Worm (Caenorhabditis elegans) whole organism, L2 larva: ENCODE data around the gene Y57A10A.29.

Experiments
- C34F6.9 ChIP-seq: fragments of 150-350 bp; optimal IDR thresholded peaks from 2 replicates; lab custom pipeline; 2014; ENCODE audit warnings: missing biosample characterization, missing genetic modification characterization
- F13H6.1 ChIP-seq: sonication (generic microtip); optimal IDR thresholded peaks from 2 replicates; lab custom pipeline; 2016; ENCODE audit warnings: missing genetic modification characterization, missing compliant biosample characterization
- alr-1 ChIP-seq: fragments of 150-350 bp; optimal IDR thresholded peaks from 2 replicates; lab custom pipeline; 2014; ENCODE audit warnings: missing biosample characterization, missing genetic modification characterization
- blmp-1 ChIP-seq: sonication (generic microtip); optimal IDR thresholded peaks from 2 replicates; lab custom pipeline; 2017; ENCODE audit warnings: missing genetic modification characterization, mild to moderate bottlenecking, missing compliant biosample characterization, antibody characterized with exemption, moderate library complexity; ENCODE audit not compliant: insufficient read depth
- ceh-16 ChIP-seq: fragments of 150-350 bp; optimal IDR thresholded peaks from 2 replicates; lab custom pipeline; 2014; ENCODE audit warnings: missing biosample characterization, missing genetic modification characterization
- crh-2 ChIP-seq: sonication (generic microtip); optimal IDR thresholded peaks from 2 replicates; lab custom pipeline; 2017; ENCODE audit warnings: missing biosample characterization, missing genetic modification characterization
- elt-1 ChIP-seq: fragments of 150-350 bp; optimal IDR thresholded peaks from 2 replicates; lab custom pipeline; 2014; ENCODE audit warnings: missing biosample characterization, missing genetic modification characterization
- elt-3 ChIP-seq: sonication (generic microtip); optimal IDR thresholded peaks from 2 replicates; lab custom pipeline; 2017; ENCODE audit warnings: missing biosample characterization, missing genetic modification characterization
- fos-1 ChIP-seq: fragments of 150-350 bp; optimal IDR thresholded peaks from 2 replicates; lab custom pipeline; 2014; ENCODE audit warnings: missing biosample characterization, missing genetic modification characterization
- gmeb-1 ChIP-seq: fragments of 150-350 bp; optimal IDR thresholded peaks from 2 replicates; lab custom pipeline; 2014; ENCODE audit warnings: missing biosample characterization, missing genetic modification characterization
- lin-13 ChIP-seq: fragments of 150-350 bp; optimal IDR thresholded peaks from 2 replicates; lab custom pipeline; 2014; ENCODE audit warnings: missing biosample characterization, missing genetic modification reagents, missing genetic modification characterization
- lin-39 ChIP-seq: fragments of 150-350 bp; optimal IDR thresholded peaks from 2 replicates; lab custom pipeline; 2014; ENCODE audit warnings: missing biosample characterization, missing genetic modification reagents, missing genetic modification characterization
- mab-5 ChIP-seq: fragments of 150-350 bp; optimal IDR thresholded peaks from 2 replicates; lab custom pipeline; 2014; ENCODE audit warnings: missing biosample characterization, missing genetic modification characterization
- mdl-1 ChIP-seq, 2 experiments: fragments of 150-350 bp in 1 of 2; sonication (generic microtip) in 1 of 2; optimal IDR thresholded peaks; 2 replicates each; lab custom pipeline; 2017; ENCODE audit warnings: missing biosample characterization in 2 of 2, missing genetic modification characterization in 2 of 2
- nhr-10 ChIP-seq: sonication (generic microtip); optimal IDR thresholded peaks from 2 replicates; lab custom pipeline; 2017; ENCODE audit warnings: missing biosample characterization, missing genetic modification characterization
- nhr-12 ChIP-seq: fragments of 150-350 bp; optimal IDR thresholded peaks from 2 replicates; lab custom pipeline; 2014; ENCODE audit warnings: missing biosample characterization, missing genetic modification characterization
- nhr-129 ChIP-seq: fragments of 150-350 bp; optimal IDR thresholded peaks from 2 replicates; lab custom pipeline; 2014; ENCODE audit warnings: missing biosample characterization, missing genetic modification characterization
- nhr-21 ChIP-seq: fragments of 150-350 bp; optimal IDR thresholded peaks from 2 replicates; lab custom pipeline; 2014; ENCODE audit warnings: missing biosample characterization, missing genetic modification characterization
- nhr-23 ChIP-seq: fragments of 150-350 bp; optimal IDR thresholded peaks from 2 replicates; lab custom pipeline; 2014; ENCODE audit warnings: missing biosample characterization, missing genetic modification reagents, missing genetic modification characterization
- nhr-25 ChIP-seq: fragments of 150-350 bp; sonication (generic microtip); optimal IDR thresholded peaks from 3 replicates; lab custom pipeline; 2014; ENCODE audit warnings: missing biosample characterization, missing genetic modification characterization
- nhr-77 ChIP-seq: fragments of 150-350 bp; optimal IDR thresholded peaks from 2 replicates; lab custom pipeline; 2014; ENCODE audit warnings: missing biosample characterization, missing genetic modification characterization
- peb-1 ChIP-seq: fragments of 150-350 bp; optimal IDR thresholded peaks from 2 replicates; lab custom pipeline; 2014; ENCODE audit warnings: missing biosample characterization, missing genetic modification characterization
- sma-3 ChIP-seq: sonication (generic microtip); optimal IDR thresholded peaks from 2 replicates; lab custom pipeline; 2016; ENCODE audit warnings: missing genetic modification reagents, missing genetic modification characterization, missing compliant biosample characterization
- sma-9 ChIP-seq, 2 experiments: fragments of 150-350 bp in 1 of 2; sonication (generic microtip) in 1 of 2; optimal IDR thresholded peaks; 2 replicates each; lab custom pipeline; 2014 to 2016; ENCODE audit warnings: missing genetic modification characterization in 2 of 2, mild to moderate bottlenecking in 1 of 2, missing biosample characterization in 1 of 2, missing compliant biosample characterization in 1 of 2, missing genetic modification reagents in 1 of 2, moderate library complexity in 1 of 2
- unc-39 ChIP-seq: fragments of 150-350 bp; optimal IDR thresholded peaks from 2 replicates; lab custom pipeline; 2014; ENCODE audit warnings: missing biosample characterization, missing genetic modification characterization
- unc-55 ChIP-seq: fragments of 150-350 bp; sonication (generic microtip); optimal IDR thresholded peaks from 3 replicates; lab custom pipeline; 2014; ENCODE audit warnings: missing biosample characterization, missing genetic modification reagents, missing genetic modification characterization
- unc-62 ChIP-seq: fragments of 150-350 bp; optimal IDR thresholded peaks from 2 replicates; lab custom pipeline; 2014; ENCODE audit warnings: missing biosample characterization, missing genetic modification reagents, missing genetic modification characterization
- ztf-1 ChIP-seq: fragments of 200-800 bp; sonication (Bioruptor generic); conservative IDR thresholded peaks from 2 replicates; pipeline ENCODE4 v1.3.6; 2022; ENCODE audit warnings: missing genetic modification characterization, missing compliant biosample characterization
- ztf-11 ChIP-seq: sonication (generic microtip); optimal IDR thresholded peaks from 2 replicates; lab custom pipeline; 2017; ENCODE audit warnings: missing biosample characterization, missing genetic modification characterization
- ztf-4 ChIP-seq: fragments of 150-350 bp; optimal IDR thresholded peaks from 2 replicates; lab custom pipeline; 2014; ENCODE audit warnings: missing biosample characterization, missing genetic modification characterization

Y57A10A.29 gene

ce11 chrII:12255545-12256233 lies 23.7 kb upstream of the Y57A10A.29 start:
- no peak for TF ChIP-seq peb-1
- TF ChIP-seq elt-3 (tag; lab: Kevin White, UChicago): no peak
- TF ChIP-seq sma-9 (GFP tag; optimal IDR thresholded peaks at IDR 0.05; lab: Kevin White, UChicago): no peak
- no peak for TF ChIP-seq sma-9 (tag; optimal IDR thresholded peaks at IDR 0.05; lab: Kevin White, UChicago)
- no peak for TF ChIP-seq nhr-23 (tag; lab: Kevin White, UChicago)
- no peak for TF ChIP-seq mab-5 (tag; lab: Kevin White, UChicago)
- TF ChIP-seq elt-1 (tag; lab: Kevin White, UChicago): no peak
- TF ChIP-seq mdl-1 (tag; optimal IDR thresholded peaks at IDR 0.05; lab: Kevin White, UChicago): no peak
- no peak for TF ChIP-seq nhr-129 (tag; lab: Kevin White, UChicago)
- TF ChIP-seq nhr-10 (tag; lab: Kevin White, UChicago): no peak

ce11 chrII:12256528-12256927 lies 22.8 kb upstream of the Y57A10A.29 start, which contains the start of gene parn-2:
Gene parn-2 (minus strand): TSS chrII:12256628.
- TF ChIP-seq nhr-77 (tag; lab: Kevin White, UChicago) (no peak), sma-3 (GFP tag; lab: Kevin White, UChicago) (no peak), mab-5 (tag; lab: Kevin White, UChicago) (no peak), blmp-1 (no peak), fos-1 (no peak), nhr-21 (no peak), elt-3 (tag; lab: Kevin White, UChicago) (no peak), mdl-1 (tag; optimal IDR thresholded peaks at IDR 0.05; lab: Kevin White, UChicago) (no peak), gmeb-1 (no peak), nhr-10 (tag; lab: Kevin White, UChicago) (no peak), unc-55 (no peak), crh-2 (tag; lab: Kevin White, UChicago) (no peak), nhr-129 (tag; lab: Kevin White, UChicago) (no peak), unc-62 (GFP tag; lab: Kevin White, UChicago) (no peak)

DNA sequence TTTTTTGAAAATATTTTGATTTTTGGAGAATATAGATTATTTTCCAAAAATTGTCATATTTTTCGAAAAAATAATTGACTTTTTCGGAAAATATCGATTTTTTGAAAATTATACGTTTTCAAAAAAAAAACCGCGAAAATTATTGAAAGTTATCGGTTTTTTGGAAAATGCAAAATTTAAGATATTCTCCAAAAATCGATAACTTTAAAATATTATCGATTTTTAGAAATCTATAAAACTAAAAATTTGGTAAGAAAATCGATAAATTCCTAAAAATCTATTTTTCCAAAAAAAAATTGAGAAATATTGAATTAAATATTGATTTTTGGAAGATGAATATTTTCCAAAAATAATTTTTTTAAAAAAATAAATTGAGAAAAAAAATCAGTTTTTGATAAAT lies 22.3 kb upstream of the Y57A10A.29 start:
- TF ChIP-seq mab-5 (tag; lab: Kevin White, UChicago) (no peak), ceh-16 (tag; lab: Kevin White, UChicago) (no peak), crh-2 (tag; lab: Kevin White, UChicago) (no peak), ztf-4 (tag; lab: Kevin White, UChicago) (no peak), blmp-1 (no peak), ztf-11 (no peak), elt-3 (tag; lab: Kevin White, UChicago) (no peak), nhr-23 (tag; lab: Kevin White, UChicago) (no peak), nhr-12 (tag; lab: Kevin White, UChicago) (no peak), alr-1 (no peak), ztf-1 (GFP tag; lab: Robert Waterston, UW) (no peak), mdl-1 (tag; optimal IDR thresholded peaks at IDR 0.05; lab: Kevin White, UChicago) (no peak), elt-1 (tag; lab: Kevin White, UChicago) (no peak)

DNA sequence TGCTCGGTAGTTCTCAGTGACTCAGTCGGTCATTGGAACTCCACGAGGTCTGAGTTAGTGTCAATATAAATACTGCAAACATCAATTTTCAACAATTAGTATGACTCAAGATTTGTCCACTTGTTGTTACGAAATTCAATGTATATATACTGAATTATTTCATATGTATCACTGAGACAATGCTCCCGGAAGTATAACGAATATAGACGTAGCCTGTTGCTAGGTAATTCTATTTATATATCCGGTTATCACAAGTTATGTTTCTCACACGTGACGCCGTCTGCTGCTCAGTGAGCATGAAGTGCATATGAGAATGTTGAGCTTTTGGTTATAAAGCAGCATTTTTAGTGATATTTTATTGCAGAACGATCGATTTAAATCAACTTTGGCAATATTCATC lies 18.8 kb upstream of the Y57A10A.29 start:
- no peak for TF ChIP-seq nhr-10 (tag; lab: Kevin White, UChicago)
- TF ChIP-seq F13H6.1 (tag; lab: Kevin White, UChicago): no peak
- no peak for TF ChIP-seq nhr-21
- TF ChIP-seq ztf-11: no peak
- TF ChIP-seq elt-1 (tag; lab: Kevin White, UChicago): no peak
- TF ChIP-seq nhr-23 (tag; lab: Kevin White, UChicago): no peak
- TF ChIP-seq lin-39: no peak
- TF ChIP-seq unc-39 (tag; lab: Kevin White, UChicago): no peak
- no peak for TF ChIP-seq nhr-77 (tag; lab: Kevin White, UChicago)
- no peak for TF ChIP-seq lin-13

- no peak for TF ChIP-seq lin-39
- peak; percentile 28 for TF ChIP-seq nhr-25 (tag; lab: Kevin White, UChicago)
- peak; percentile 35 for TF ChIP-seq blmp-1
- TF ChIP-seq C34F6.9: no peak
Measured at ce11 chrII:12261147-12261821, 18.1 kb upstream of the Y57A10A.29 start.
